Worm (Caenorhabditis elegans): ENCODE measurements around the gene ugt-43.

DNA sequence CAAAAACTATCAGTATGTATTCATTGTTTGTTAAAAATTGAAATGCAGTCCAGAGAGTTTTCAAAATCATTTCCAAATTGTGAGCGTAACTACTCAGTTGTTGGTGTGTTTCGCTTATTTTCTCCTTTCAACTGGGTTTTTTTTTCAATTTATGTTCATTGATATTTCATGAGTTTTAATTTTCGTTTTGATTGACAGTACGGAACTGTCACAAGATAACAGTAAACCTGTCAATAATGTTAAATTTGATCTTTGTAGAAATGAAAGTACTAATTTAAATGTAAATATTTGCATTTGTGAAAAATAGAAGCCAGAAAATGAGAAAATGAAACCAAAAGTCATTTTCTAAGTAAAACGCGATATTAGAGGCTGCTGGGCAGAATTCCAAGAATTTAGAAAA, 1.8 kb upstream of the ugt-43 start:
- no peak for TF ChIP-seq nhr-11 (tag; optimal IDR thresholded peaks at IDR 0.05)
- TF ChIP-seq nhr-28 (tag; optimal IDR thresholded peaks at IDR 0.05) = no peak
- TF ChIP-seq pqm-1 (tag; optimal IDR thresholded peaks at IDR 0.05) = no peak
- no peak for TF ChIP-seq fkh-8 (tag; optimal IDR thresholded peaks at IDR 0.05)
- TF ChIP-seq unc-62 (GFP tag; optimal IDR thresholded peaks at IDR 0.05) = no peak
- no peak for TF ChIP-seq efl-1 (optimal IDR thresholded peaks at IDR 0.05)
- no peak for TF ChIP-seq efl-1 (GFP tag; optimal IDR thresholded peaks at IDR 0.05 in 1 of 2)
- TF ChIP-seq nhr-12 (tag; optimal IDR thresholded peaks at IDR 0.05) = no peak
